Worm (Caenorhabditis elegans): Measurements from ENCODE around the gene C16B8.2.

DNA sequence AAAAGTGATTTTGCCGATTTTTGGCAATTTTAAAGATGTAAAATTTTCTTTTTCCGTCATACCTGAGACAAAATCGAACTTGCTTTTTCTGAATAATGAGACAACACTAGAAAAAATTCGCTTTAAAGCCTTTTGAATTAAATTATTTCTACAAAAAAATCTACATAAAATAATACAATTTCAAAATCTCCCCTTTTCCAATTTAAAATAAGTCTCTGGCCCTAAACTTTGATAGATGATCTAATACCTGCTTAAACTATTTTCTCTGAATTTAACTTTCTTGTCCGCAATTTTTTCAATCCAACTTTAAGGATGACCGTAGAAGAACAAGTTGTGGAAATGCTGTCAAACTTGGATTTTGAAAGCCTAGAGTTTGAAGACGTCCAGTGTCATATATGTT is 37.0 kb upstream of the C16B8.2 start, which contains the start of gene R02E12.12:
- no peak for TF ChIP-seq him-1 (tag; optimal IDR thresholded peaks at IDR 0.05)
- TF ChIP-seq K12H6.12 (tag; optimal IDR thresholded peaks at IDR 0.05), result no peak
- no peak for TF ChIP-seq B0336.3 (GFP tag; IDR thresholded peaks at IDR 0.05)
- TF ChIP-seq nhr-27 (tag; optimal IDR thresholded peaks at IDR 0.05), result no peak
- no peak for TF ChIP-seq sea-2 (GFP tag; IDR thresholded peaks at IDR 0.05)
- TF ChIP-seq snpc-4 (GFP tag; optimal IDR thresholded peaks at IDR 0.05), result no peak
- TF ChIP-seq snpc-4 (tag; optimal IDR thresholded peaks at IDR 0.05), result no peak
- TF ChIP-seq F10E7.11 (tag; optimal IDR thresholded peaks at IDR 0.05), result no peak

Measured in whole organism, young adult.